Worm (Caenorhabditis elegans) whole organism, early embryonic: ENCODE results near the gene slfl-4.
"Not testable (repeated sequence)": the region's sequence is repeated elsewhere in the genome, so short reads cannot be mapped to it uniquely, and the experiment has no call there.

ENCODE experiments used
- B0310.2 ChIP-seq: sonication (generic microtip); optimal IDR thresholded peaks from 2 replicates; lab custom pipeline; 2016; ENCODE audit warnings: mild to moderate bottlenecking, missing genetic modification characterization, missing compliant biosample characterization
- F13C5.2 ChIP-seq: sonication (generic microtip); optimal IDR thresholded peaks from 2 replicates; lab custom pipeline; 2017; ENCODE audit warnings: mild to moderate bottlenecking, missing genetic modification characterization, inconsistent platforms, missing compliant biosample characterization
- aly-1 ChIP-seq: sonication (generic microtip); optimal IDR thresholded peaks from 2 replicates; lab custom pipeline; 2016; ENCODE audit warnings: missing genetic modification characterization, missing compliant biosample characterization
- ama-1 ChIP-seq: fragments of 150-350 bp; optimal IDR thresholded peaks from 2 replicates; lab custom pipeline; 2014
- ceh-13 ChIP-seq: fragments of 200-800 bp; sonication (Bioruptor generic); optimal IDR thresholded peaks from 2 replicates; lab custom pipeline; 2018; ENCODE audit warnings: mild to moderate bottlenecking, missing genetic modification characterization, missing compliant biosample characterization
- ceh-36 ChIP-seq: sonication (generic microtip); optimal IDR thresholded peaks from 2 replicates; lab custom pipeline; 2016; ENCODE audit warnings: missing genetic modification characterization, inconsistent platforms, missing compliant biosample characterization
- ets-7 ChIP-seq: sonication (generic microtip); optimal IDR thresholded peaks from 2 replicates; lab custom pipeline; 2016; ENCODE audit warnings: missing genotype, missing genetic modification characterization, missing compliant biosample characterization
- flt-1 ChIP-seq: fragments of 200-800 bp; sonication (Bioruptor generic); IDR thresholded peaks from 2 replicates; pipeline ENCODE4 v1.3.6; 2022; ENCODE audit warnings: missing genetic modification characterization, missing compliant biosample characterization
- hmbx-1 ChIP-seq: sonication (generic microtip); optimal IDR thresholded peaks from 2 replicates; lab custom pipeline; 2016; ENCODE audit warnings: mild to moderate bottlenecking, missing genetic modification characterization, missing compliant biosample characterization
- hmg-4 ChIP-seq: fragments of 200-800 bp; sonication (Bioruptor generic); optimal IDR thresholded peaks from 2 replicates; lab custom pipeline; 2018; ENCODE audit warnings: mild to moderate bottlenecking, missing genetic modification characterization, missing compliant biosample characterization
- hnd-1 ChIP-seq: sonication (generic microtip); optimal IDR thresholded peaks from 2 replicates; lab custom pipeline; 2016; ENCODE audit warnings: missing genetic modification characterization, missing compliant biosample characterization
- pes-1 ChIP-seq: fragments of 200-800 bp; sonication (Bioruptor generic); IDR thresholded peaks from 2 replicates; pipeline ENCODE4 v1.3.6; 2022; ENCODE audit warnings: missing genetic modification reagents, missing genetic modification characterization, missing compliant biosample characterization
- scrt-1 ChIP-seq: fragments of 200-800 bp; sonication (Bioruptor generic); IDR thresholded peaks from 2 replicates; pipeline ENCODE4 v1.3.6; 2022; ENCODE audit warnings: missing genetic modification characterization, missing compliant biosample characterization
- sea-1 ChIP-seq: fragments of 200-800 bp; sonication (Bioruptor generic); conservative IDR thresholded peaks from 2 replicates; pipeline ENCODE4 v1.3.6; 2022; ENCODE audit warnings: missing genetic modification characterization, missing compliant biosample characterization
- tbx-11 ChIP-seq: fragments of 200-800 bp; sonication (Bioruptor generic); IDR thresholded peaks from 2 replicates; pipeline ENCODE4 v1.3.6; 2022; ENCODE audit warnings: missing genetic modification characterization, missing compliant biosample characterization
- tbx-37 ChIP-seq: fragments of 200-800 bp; sonication (Bioruptor generic); conservative IDR thresholded peaks from 2 replicates; pipeline ENCODE4 v1.3.6; 2022; ENCODE audit warnings: missing genetic modification reagents, missing genetic modification characterization, missing compliant biosample characterization
- tra-4 ChIP-seq: sonication (generic microtip); optimal IDR thresholded peaks from 2 replicates; lab custom pipeline; 2017; ENCODE audit warnings: missing genetic modification characterization, missing compliant biosample characterization

The slfl-4 gene

ce11 chrIV:5274123-5274581 is at the start of gene slfl-4:
Gene slfl-4, plus strand, starts transcription at chrIV:5274531.
- TF ChIP-seq tra-4 (tag; lab: Kevin White, UChicago): no peak
- TF ChIP-seq ceh-13 (GFP tag; lab: Kevin White, UChicago): no peak
- TF ChIP-seq F13C5.2 (tag; lab: Kevin White, UChicago): no peak
- TF ChIP-seq sea-1: no peak
- TF ChIP-seq aly-1: no peak
- no peak for TF ChIP-seq ets-7 (tag; lab: Kevin White, UChicago)
- no peak for TF ChIP-seq pes-1 (GFP tag; lab: Robert Waterston, UW)
- TF ChIP-seq hnd-1 (tag; lab: Kevin White, UChicago): no peak

- not testable (repeated sequence) for TF ChIP-seq ama-1 (lab: Kevin White, UChicago); pes-1 (GFP tag; lab: Robert Waterston, UW); flt-1 (GFP tag; lab: Robert Waterston, UW)
Measured at ce11 chrIV:5225277-5225822, 49.0 kb upstream of the slfl-4 start, which contains the start of gene cylc-1. Gene cylc-1, minus strand, starts transcription at chrIV:5225772.

- TF ChIP-seq ama-1 (lab: Kevin White, UChicago); ceh-36 (tag; lab: Kevin White, UChicago); hmg-4 (GFP tag; lab: Kevin White, UChicago): not testable (repeated sequence)
Measured at ce11 chrIV:5226552-5226951, 47.8 kb upstream of the slfl-4 start, which contains the start of gene nsph-4.1. Gene nsph-4.1, plus strand, starts transcription at chrIV:5226852.

- TF ChIP-seq scrt-1 (GFP tag; lab: Robert Waterston, UW) (no peak), sea-1 (no peak)
Measured at ce11 chrIV:5228619-5229018, 45.7 kb upstream of the slfl-4 start, which contains the start of gene thn-6. Gene thn-6, plus strand, starts transcription at chrIV:5228919.

ce11 chrIV:5230530-5230929 is 43.8 kb upstream of the slfl-4 start, which contains the start of gene thn-5:
Gene thn-5, plus strand, starts transcription at chrIV:5230830.
- no peak for TF ChIP-seq ets-7 (tag; lab: Kevin White, UChicago)
- no peak for TF ChIP-seq ceh-13 (GFP tag; lab: Kevin White, UChicago)
- no peak for TF ChIP-seq tra-4 (tag; lab: Kevin White, UChicago)
- no peak for TF ChIP-seq ceh-36 (tag; lab: Kevin White, UChicago)
- no peak for TF ChIP-seq ama-1 (lab: Kevin White, UChicago)
- no peak for TF ChIP-seq scrt-1 (GFP tag; lab: Robert Waterston, UW)
- TF ChIP-seq hmbx-1: no peak
- TF ChIP-seq flt-1 (GFP tag; lab: Robert Waterston, UW): no peak
- no peak for TF ChIP-seq sea-1
- TF ChIP-seq B0310.2: no peak
- TF ChIP-seq aly-1: no peak
- no peak for TF ChIP-seq tbx-11
- no peak for TF ChIP-seq hmg-4 (GFP tag; lab: Kevin White, UChicago)
- TF ChIP-seq pes-1 (GFP tag; lab: Robert Waterston, UW): no peak
- no peak for TF ChIP-seq tbx-37 (GFP tag; lab: Robert Waterston, UW)
- TF ChIP-seq F13C5.2 (tag; lab: Kevin White, UChicago): no peak
- no peak for TF ChIP-seq hnd-1 (tag; lab: Kevin White, UChicago)

ce11 chrIV:5254678-5255077 is 19.7 kb upstream of the slfl-4 start, which contains the start of gene F36H12.10:
Gene F36H12.10, minus strand, starts transcription at chrIV:5254778.
- TF ChIP-seq scrt-1 (GFP tag; lab: Robert Waterston, UW); hmbx-1; hmg-4 (GFP tag; lab: Kevin White, UChicago): not testable (repeated sequence)

- not testable (repeated sequence) for TF ChIP-seq sea-1; flt-1 (GFP tag; lab: Robert Waterston, UW); ama-1 (lab: Kevin White, UChicago)
Measured at ce11 chrIV:5256731-5257130, 17.6 kb upstream of the slfl-4 start, which contains the start of gene F36H12.9. Gene F36H12.9, plus strand, starts transcription at chrIV:5257031.

ce11 chrIV:5258385-5258784 is 15.9 kb upstream of the slfl-4 start, which contains the start of gene ttbk-2.1:
Gene ttbk-2.1, plus strand, starts transcription at chrIV:5258685.
- not testable (repeated sequence) for TF ChIP-seq ceh-13 (GFP tag; lab: Kevin White, UChicago); F13C5.2 (tag; lab: Kevin White, UChicago); sea-1

- not testable (repeated sequence) for TF ChIP-seq F13C5.2 (tag; lab: Kevin White, UChicago); B0310.2; pes-1 (GFP tag; lab: Robert Waterston, UW)
Measured at ce11 chrIV:5260289-5260688, 14.0 kb upstream of the slfl-4 start, which contains the start of gene msp-19. Gene msp-19, plus strand, starts transcription at chrIV:5260589.
